Worm (Caenorhabditis elegans) whole organism, young adult: ENCODE data around the gene skpo-1.

Source experiments
- attf-3 ChIP-seq: fragments of 200-800 bp; sonication (Bioruptor generic); conservative IDR thresholded peaks from 2 replicates; pipeline ENCODE4 v1.3.6; 2022; ENCODE audit warnings: missing genetic modification reagents, missing genetic modification characterization, missing compliant biosample characterization
- nfya-2 ChIP-seq: fragments of 200-800 bp; sonication (Bioruptor generic); IDR thresholded peaks from 2 replicates; pipeline ENCODE4 v1.3.6; 2022; ENCODE audit warnings: missing genetic modification reagents, missing genetic modification characterization, missing compliant biosample characterization
- nhr-90 ChIP-seq: sonication (generic microtip); optimal IDR thresholded peaks from 2 replicates; lab custom pipeline; 2016; ENCODE audit warnings: missing genotype, mild to moderate bottlenecking, missing genetic modification characterization, missing compliant biosample characterization
- snpc-4 ChIP-seq, 5 experiments: fragments of 150-350 bp in 1 of 5; sonication (generic microtip) in 4 of 5; optimal IDR thresholded peaks; 2 replicates each; lab custom pipeline; 2014 to 2018; ENCODE audit warnings: missing genetic modification characterization in 5 of 5, missing biosample characterization in 3 of 5, antibody characterized with exemption in 2 of 5, mild to moderate bottlenecking in 2 of 5, missing compliant biosample characterization in 2 of 5, missing genotype in 2 of 5, moderate library complexity in 2 of 5, missing genetic modification reagents in 1 of 5
- tbx-9 ChIP-seq: sonication (generic microtip); optimal IDR thresholded peaks from 2 replicates; lab custom pipeline; 2016; ENCODE audit warnings: borderline replicate concordance, missing genetic modification characterization, inconsistent platforms, missing compliant biosample characterization

DNA sequence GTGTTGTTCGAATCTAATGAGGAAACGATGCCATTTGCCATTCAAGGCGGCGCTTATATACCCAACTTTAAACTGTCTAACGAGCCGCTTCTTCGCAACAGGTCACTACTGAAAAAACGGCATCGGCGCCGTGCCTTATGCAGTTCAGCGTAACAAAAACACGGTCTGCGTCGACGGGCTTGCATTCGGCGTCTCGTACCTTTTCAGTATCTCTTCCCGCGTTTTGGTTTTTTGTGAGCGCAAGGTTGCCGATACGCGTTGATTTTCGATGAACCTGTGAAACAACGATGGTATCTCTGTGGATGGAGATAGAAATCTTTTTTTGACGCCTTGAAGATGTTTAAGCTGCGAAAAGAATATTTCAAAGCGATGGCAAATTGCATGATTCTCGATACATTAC, 45.3 kb downstream of the skpo-1 start, which contains the start of gene col-77:
- TF ChIP-seq nhr-90 (tag; lab: Kevin White, UChicago) (no peak), tbx-9 (no peak), nfya-2 (GFP tag; lab: Robert Waterston, UW) (no peak), attf-3 (GFP tag; lab: Robert Waterston, UW) (no peak), snpc-4 (GFP tag; optimal IDR thresholded peaks at IDR 0.05; lab: Kevin White, UChicago) (no peak), snpc-4 (tag; optimal IDR thresholded peaks at IDR 0.05; lab: Kevin White, UChicago) (no peak)
